Worm (Caenorhabditis elegans) whole organism, L3 larva: ENCODE results near the gene Y51B9A.8.

Experiments
- ceh-82 ChIP-seq: fragments of 150-350 bp; optimal IDR thresholded peaks from 2 replicates; lab custom pipeline; 2014; ENCODE audit warnings: missing biosample characterization, missing genetic modification characterization
- egl-27 ChIP-seq: sonication (generic microtip); optimal IDR thresholded peaks from 4 replicates; lab custom pipeline; 2017; ENCODE audit warnings: missing biosample characterization, missing genetic modification reagents, missing genetic modification characterization
- lin-15B ChIP-seq: fragments of 150-350 bp; optimal IDR thresholded peaks from 2 replicates; lab custom pipeline; 2014; ENCODE audit warnings: missing biosample characterization, missing genetic modification characterization
- snpc-4 ChIP-seq: fragments of 150-350 bp; optimal IDR thresholded peaks from 2 replicates; lab custom pipeline; 2014; ENCODE audit warnings: missing biosample characterization, missing genetic modification characterization
- ztf-4 ChIP-seq: fragments of 150-350 bp; optimal IDR thresholded peaks from 2 replicates; lab custom pipeline; 2014; ENCODE audit warnings: missing biosample characterization, missing genetic modification characterization

DNA sequence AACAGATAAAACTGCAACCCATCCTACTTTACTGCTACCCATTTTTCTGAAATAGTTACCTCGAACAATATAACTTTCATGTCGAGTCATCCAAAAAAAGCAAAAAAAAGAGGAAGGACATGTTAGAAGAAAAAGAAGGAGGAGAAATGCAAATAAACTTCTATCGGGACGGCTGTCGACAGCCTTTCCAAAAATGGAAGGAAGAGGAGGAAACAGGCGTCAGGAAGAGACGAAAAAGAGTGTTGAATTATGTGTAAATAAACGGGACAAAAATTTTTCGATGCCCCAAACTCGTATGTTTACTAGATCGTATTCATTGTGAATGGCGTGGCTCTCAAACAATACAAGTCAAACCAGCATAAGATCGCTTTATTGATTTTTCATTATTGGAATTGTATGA is 29.0 kb downstream of the Y51B9A.8 start, which contains the start of gene M176.5:
- TF ChIP-seq snpc-4 (tag; lab: Kevin White, UChicago) (no peak), lin-15B (tag; lab: Kevin White, UChicago) (no peak), ceh-82 (tag; lab: Kevin White, UChicago) (no peak), ztf-4 (tag; lab: Kevin White, UChicago) (no peak), egl-27 (no peak)
